Worm (Caenorhabditis elegans) whole organism, L3 larva: Measurements from ENCODE around the gene C05C12.5.

Experiments
- aly-2 ChIP-seq: fragments of 150-350 bp; optimal IDR thresholded peaks from 2 replicates; lab custom pipeline; 2014; ENCODE audit warnings: missing biosample characterization, missing genetic modification characterization
- egl-27 ChIP-seq: sonication (generic microtip); optimal IDR thresholded peaks from 4 replicates; lab custom pipeline; 2017; ENCODE audit warnings: missing biosample characterization, missing genetic modification reagents, missing genetic modification characterization
- lsy-12 ChIP-seq: sonication (generic microtip); optimal IDR thresholded peaks from 2 replicates; lab custom pipeline; 2016; ENCODE audit warnings: mild to moderate bottlenecking, missing genetic modification characterization, missing compliant biosample characterization
- mdl-1 ChIP-seq: fragments of 150-350 bp; optimal IDR thresholded peaks from 2 replicates; lab custom pipeline; 2014; ENCODE audit warnings: missing biosample characterization, missing genetic modification characterization
- pha-4 ChIP-seq: fragments of 150-350 bp; optimal IDR thresholded peaks from 2 replicates; lab custom pipeline; 2014; ENCODE audit warnings: missing biosample characterization, missing genetic modification reagents, missing genetic modification characterization
- pqm-1 ChIP-seq: fragments of 150-350 bp; optimal IDR thresholded peaks from 2 replicates; lab custom pipeline; 2017; ENCODE audit warnings: missing biosample characterization, missing genetic modification characterization, inconsistent platforms
- snpc-4 ChIP-seq: fragments of 150-350 bp; optimal IDR thresholded peaks from 2 replicates; lab custom pipeline; 2014; ENCODE audit warnings: missing biosample characterization, missing genetic modification characterization
- tbx-2 ChIP-seq: sonication (generic microtip); optimal IDR thresholded peaks from 2 replicates; lab custom pipeline; 2016; ENCODE audit warnings: mild to moderate bottlenecking, missing genetic modification characterization, missing compliant biosample characterization
- ztf-11 ChIP-seq: fragments of 150-350 bp; optimal IDR thresholded peaks from 2 replicates; lab custom pipeline; 2014; ENCODE audit warnings: missing biosample characterization, missing genetic modification characterization
- ztf-4 ChIP-seq: fragments of 150-350 bp; optimal IDR thresholded peaks from 2 replicates; lab custom pipeline; 2014; ENCODE audit warnings: missing biosample characterization, missing genetic modification characterization

ce11 chrIV:11304970-11305369 lies 44.0 kb upstream of the C05C12.5 start:
- no peak for TF ChIP-seq ztf-11 (tag; lab: Kevin White, UChicago)
- no peak for TF ChIP-seq egl-27 (tag; lab: Kevin White, UChicago)
- no peak for TF ChIP-seq pha-4 (tag; lab: Kevin White, UChicago)
- TF ChIP-seq tbx-2 (tag; lab: Kevin White, UChicago): no peak
- TF ChIP-seq snpc-4 (tag; lab: Kevin White, UChicago): no peak
- TF ChIP-seq pqm-1: no peak
- no peak for TF ChIP-seq aly-2
- TF ChIP-seq lsy-12 (tag; lab: Kevin White, UChicago): no peak
- TF ChIP-seq mdl-1 (tag; lab: Kevin White, UChicago): no peak
- no peak for TF ChIP-seq ztf-4
